Fruit fly (Drosophila melanogaster): ENCODE results near the gene CG11398.

DNA sequence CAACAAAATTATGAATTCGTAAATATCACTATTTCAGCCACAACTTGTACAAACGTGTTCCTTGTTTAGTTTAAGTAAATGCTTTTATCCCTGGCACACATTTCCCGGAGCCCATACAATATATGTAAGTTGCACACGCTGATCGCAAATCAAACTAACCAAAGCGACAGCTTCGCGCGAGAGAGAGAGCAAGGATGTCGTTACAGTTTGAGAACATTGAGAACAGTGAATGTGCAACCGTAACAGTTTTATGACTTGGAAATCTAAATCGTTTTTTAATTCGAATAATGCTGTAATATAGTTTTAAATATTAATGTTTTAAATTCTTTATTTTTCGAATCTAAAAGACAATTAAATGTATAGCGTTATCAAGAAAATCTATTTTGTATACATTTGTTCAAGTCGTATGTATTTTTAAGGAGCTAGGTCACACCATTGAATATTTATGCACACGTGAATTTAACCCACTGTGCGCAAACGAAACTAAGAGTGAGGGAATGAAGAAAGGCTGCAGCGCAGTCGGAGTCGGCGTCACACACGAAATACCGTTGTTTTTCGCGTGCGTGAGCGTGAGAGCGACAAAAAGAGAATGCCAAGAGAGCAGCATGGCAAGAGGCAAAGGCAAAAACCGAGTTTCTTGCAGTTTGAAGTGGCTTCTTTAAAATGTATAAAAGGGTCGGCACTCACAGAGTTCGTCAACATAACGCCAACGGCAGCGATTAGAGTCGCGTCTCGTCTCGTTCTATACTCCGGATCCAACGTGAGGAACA lies 5.5 kb downstream of the CG11398 start, which contains the start of gene CG11382:
- no peak for TF ChIP-seq Lim3 (GFP tag; IDR thresholded peaks at IDR 0.05)
- TF ChIP-seq crol (GFP tag; IDR thresholded peaks at IDR 0.05): no peak
- no peak for TF ChIP-seq bab2 (GFP tag; optimal IDR thresholded peaks at IDR 0.05)
- TF ChIP-seq wdn (GFP tag; IDR thresholded peaks at IDR 0.05): no peak
- no peak for TF ChIP-seq CG4404 (GFP tag; IDR thresholded peaks at IDR 0.05)
- no peak for TF ChIP-seq CG5953 (GFP tag; IDR thresholded peaks at IDR 0.05)
- TF ChIP-seq CG17359 (tag; optimal IDR thresholded peaks at IDR 0.05): no peak

Measured in whole organism, embryonic.